Fruit fly (Drosophila melanogaster): ENCODE data around the gene CG16700.

CG16700 gene

DNA sequence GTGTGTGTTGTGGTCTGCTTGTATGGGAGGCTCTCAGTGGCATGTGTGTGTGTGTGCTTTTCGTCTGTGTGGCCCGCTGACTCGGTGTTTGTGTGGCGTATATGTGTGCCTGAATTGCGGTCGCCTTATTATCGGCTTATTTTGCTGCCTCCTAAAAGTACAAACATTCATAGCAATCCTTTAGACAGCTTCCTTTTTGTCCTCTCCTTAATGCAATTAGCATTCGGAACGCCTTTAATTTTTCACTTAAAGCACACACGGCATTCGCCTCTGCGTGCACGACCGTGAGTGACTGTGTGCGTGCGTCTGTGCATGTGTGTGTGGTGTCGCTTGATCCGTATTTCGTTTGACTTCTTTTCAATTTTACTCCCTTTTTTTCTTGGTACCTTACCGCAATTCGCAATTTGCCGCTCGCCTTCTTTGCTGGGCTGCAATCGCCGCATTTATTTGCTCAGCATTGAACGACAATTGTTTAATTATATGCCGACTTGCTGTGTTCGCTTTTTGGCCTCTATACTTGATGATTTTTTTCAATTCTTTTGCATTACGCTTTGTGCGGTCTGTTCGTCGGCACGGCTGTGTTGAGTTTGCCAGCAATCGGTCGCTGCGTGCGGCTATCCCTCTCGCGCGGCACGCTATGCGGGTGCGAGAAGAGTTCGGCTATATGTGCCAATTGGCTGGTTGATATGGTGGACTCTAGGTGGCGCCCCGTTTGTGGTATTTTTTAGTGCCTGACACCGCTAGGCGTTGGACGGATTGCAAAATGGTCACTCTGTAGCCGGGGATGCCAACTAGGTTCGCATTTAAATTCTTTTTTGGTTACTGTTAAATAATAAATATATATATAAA is 14.1 kb upstream of the CG16700 start, which contains the start of gene wcy (continued):
- TF ChIP-seq HLHmδ (GFP tag; optimal IDR thresholded peaks at IDR 0.05) (peak; percentile 3), CG31365 (tag; optimal IDR thresholded peaks at IDR 0.05) (no peak), B-H2 (GFP tag; optimal IDR thresholded peaks at IDR 0.05) (no peak), Dbx (GFP tag; IDR thresholded peaks at IDR 0.05) (0 out of 3 replicates have a peak, but pooled peaks have one; percentile 50), E2f1 (GFP tag; IDR thresholded peaks at IDR 0.05) (no peak), CG15601 (tag; optimal IDR thresholded peaks at IDR 0.05) (no peak), usp (GFP tag; optimal IDR thresholded peaks at IDR 0.05) (no peak), CG17385 (GFP tag; optimal IDR thresholded peaks at IDR 0.05) (peak; percentile 40), CG31388 (GFP tag; optimal IDR thresholded peaks at IDR 0.05) (no peak), NK7.1 (GFP tag; optimal IDR thresholded peaks at IDR 0.05) (no peak), z (GFP tag; IDR thresholded peaks at IDR 0.05) (no peak), Dip2 (GFP tag; IDR thresholded peaks at IDR 0.05) (no peak), TFAM (GFP tag; optimal IDR thresholded peaks at IDR 0.05) (no peak), CG10959 (GFP tag; IDR thresholded peaks at IDR 0.05) (no peak), bigmax (GFP tag; optimal IDR thresholded peaks at IDR 0.05) (peak; percentile 36), CG33213 (GFP tag; optimal IDR thresholded peaks at IDR 0.05) (peak; percentile 79), crp (GFP tag; optimal IDR thresholded peaks at IDR 0.05) (peak in 1 of 2 experiments; percentile 32), jumu (GFP tag; optimal IDR thresholded peaks at IDR 0.05) (no peak), CG8359 (GFP tag; optimal IDR thresholded peaks at IDR 0.05; ENCODE audit: borderline replicate concordance) (peak; percentile 3), Adf1 (GFP tag; IDR thresholded peaks at IDR 0.05) (peak; percentile 20; the same call in 1 of the 2 replicates), CG3847 (GFP tag; IDR thresholded peaks at IDR 0.05) (peak; percentile 49; the same call in 1 of the 2 replicates), CG3838 (GFP tag; optimal IDR thresholded peaks at IDR 0.05) (no peak), CG12071 (GFP tag; optimal IDR thresholded peaks at IDR 0.05) (no peak), pita (GFP tag; optimal IDR thresholded peaks at IDR 0.05) (no peak), Mad (GFP tag; optimal IDR thresholded peaks at IDR 0.05) (peak; percentile 6), CG4328 (GFP tag; optimal IDR thresholded peaks at IDR 0.05) (no peak), Rfx (GFP tag; IDR thresholded peaks at IDR 0.05) (peak; percentile 51), CG6854 (GFP tag; optimal IDR thresholded peaks at IDR 0.05) (no peak), CG13424 (tag; optimal IDR thresholded peaks at IDR 0.05) (no peak), ab (GFP tag; optimal IDR thresholded peaks at IDR 0.05) (no peak), lbe (GFP tag; optimal IDR thresholded peaks at IDR 0.05) (no peak), zf30C (GFP tag; optimal IDR thresholded peaks at IDR 0.05) (no peak), ewg (GFP tag; optimal IDR thresholded peaks at IDR 0.05) (no peak), Atf6 (GFP tag; IDR thresholded peaks at IDR 0.05) (no peak), NfI (GFP tag; optimal IDR thresholded peaks at IDR 0.05) (no peak), CG12769 (tag; optimal IDR thresholded peaks at IDR 0.05) (no peak), ttk (GFP tag; IDR thresholded peaks at IDR 0.05) (no peak), CG4820 (GFP tag; optimal IDR thresholded peaks at IDR 0.05) (no peak), nmo (GFP tag; optimal IDR thresholded peaks at IDR 0.05) (peak; percentile 57), B-H1 (GFP tag; IDR thresholded peaks at IDR 0.05) (no peak), NC2β (GFP tag; optimal IDR thresholded peaks at IDR 0.05) (peak; percentile 44), CG9876 (GFP tag; optimal IDR thresholded peaks at IDR 0.05) (no peak), unpg (GFP tag; optimal IDR thresholded peaks at IDR 0.05) (no peak), CG32532 (GFP tag; IDR thresholded peaks at IDR 0.05) (peak; percentile 34; the same call in 1 of the 2 replicates), lilli (GFP tag; optimal IDR thresholded peaks at IDR 0.05) (peak; percentile 32), Sry-δ (GFP tag; optimal IDR thresholded peaks at IDR 0.05) (peak; percentile 45), phol (tag; optimal IDR thresholded peaks at IDR 0.05) (peak; percentile 38), gem (tag; optimal IDR thresholded peaks at IDR 0.05) (no peak), al (GFP tag; IDR thresholded peaks at IDR 0.05) (no peak), tio (GFP tag; optimal IDR thresholded peaks at IDR 0.05) (no peak)
